Fruit fly (Drosophila melanogaster) whole organism, prepupa: Measurements from ENCODE around the gene knk.

ENCODE experiments used
- Blimp-1 ChIP-seq: fragments of 200-800 bp; sonication (Bioruptor generic); optimal IDR thresholded peaks from 3 replicates; lab custom pipeline; 2017; ENCODE audit warnings: missing biosample characterization, missing genetic modification characterization, mild to moderate bottlenecking, moderate library complexity, missing genetic modification reagents
- CG10631 ChIP-seq: fragments of 200-800 bp; sonication (Bioruptor generic); optimal IDR thresholded peaks from 2 replicates; lab custom pipeline; 2016; ENCODE audit warnings: missing biosample characterization, missing genetic modification characterization
- CG10669 ChIP-seq: fragments of 200-800 bp; sonication (Bioruptor generic); optimal IDR thresholded peaks from 3 replicates; lab custom pipeline; 2018; ENCODE audit warnings: missing biosample characterization, mild to moderate bottlenecking, missing genetic modification characterization, moderate library complexity
- CG11294 ChIP-seq: fragments of 200-800 bp; sonication (Bioruptor generic); IDR thresholded peaks from 2 replicates; pipeline ENCODE4 v1.3.6; 2022; ENCODE audit warnings: missing biosample characterization, missing genetic modification characterization
- CG11762 ChIP-seq: fragments of 200-800 bp; sonication (Bioruptor generic); optimal IDR thresholded peaks from 3 replicates; lab custom pipeline; 2016; ENCODE audit warnings: missing biosample characterization, missing genetic modification characterization; ENCODE audit not compliant: insufficient read depth
- CG1621 ChIP-seq: fragments of 200-800 bp; sonication (Bioruptor generic); optimal IDR thresholded peaks from 3 replicates; lab custom pipeline; 2018; ENCODE audit warnings: missing biosample characterization, mild to moderate bottlenecking, missing genetic modification characterization
- CG16779 ChIP-seq: fragments of 200-800 bp; sonication (Bioruptor generic); optimal IDR thresholded peaks from 3 replicates; lab custom pipeline; 2017; ENCODE audit warnings: missing biosample characterization, mild to moderate bottlenecking, missing genetic modification characterization
- CG3032 ChIP-seq: fragments of 200-800 bp; optimal IDR thresholded peaks from 2 replicates; lab custom pipeline; 2019; ENCODE audit warnings: missing biosample characterization, mild to moderate bottlenecking, missing genetic modification characterization, moderate library complexity
- CG34406 ChIP-seq: fragments of 200-800 bp; sonication (Bioruptor generic); optimal IDR thresholded peaks from 3 replicates; lab custom pipeline; 2016; ENCODE audit warnings: missing biosample characterization, missing genetic modification characterization
- CG3919 ChIP-seq: fragments of 200-800 bp; sonication (Bioruptor generic); optimal IDR thresholded peaks from 3 replicates; lab custom pipeline; 2016; ENCODE audit warnings: missing biosample characterization, missing genetic modification characterization
- CG4318 ChIP-seq: fragments of 200-800 bp; sonication (Bioruptor generic); optimal IDR thresholded peaks from 3 replicates; lab custom pipeline; 2017; ENCODE audit warnings: missing biosample characterization, mild to moderate bottlenecking, missing genetic modification characterization
- CG6163 ChIP-seq: fragments of 200-800 bp; sonication (Bioruptor generic); IDR thresholded peaks from 3 replicates; pipeline ENCODE4 v1.3.6; 2022; ENCODE audit warnings: missing biosample characterization, missing genetic modification characterization
- CG6276 ChIP-seq: fragments of 200-800 bp; sonication (Bioruptor generic); optimal IDR thresholded peaks from 2 replicates; lab custom pipeline; 2017; ENCODE audit warnings: missing biosample characterization, mild to moderate bottlenecking, missing genetic modification characterization
- CG6792 ChIP-seq: fragments of 200-800 bp; sonication (Bioruptor generic); optimal IDR thresholded peaks from 3 replicates; lab custom pipeline; 2016; ENCODE audit warnings: missing biosample characterization, missing genetic modification characterization
- CG7368 ChIP-seq: fragments of 200-800 bp; sonication (Bioruptor generic); optimal IDR thresholded peaks from 3 replicates; lab custom pipeline; 2016; ENCODE audit warnings: missing biosample characterization, missing genetic modification characterization
- CG8119 ChIP-seq: fragments of 200-800 bp; sonication (Bioruptor generic); IDR thresholded peaks from 3 replicates; pipeline ENCODE4 v1.3.6; 2022; ENCODE audit warnings: missing biosample characterization, missing genetic modification characterization
- CG8319 ChIP-seq: fragments of 200-800 bp; sonication (Bioruptor generic); optimal IDR thresholded peaks from 3 replicates; lab custom pipeline; 2016; ENCODE audit warnings: missing biosample characterization, missing genetic modification characterization
- CG8632 ChIP-seq: fragments of 200-800 bp; sonication (Bioruptor generic); optimal IDR thresholded peaks from 3 replicates; lab custom pipeline; 2016; ENCODE audit warnings: missing biosample characterization, missing genetic modification characterization
- CG9139 ChIP-seq: fragments of 200-800 bp; sonication (Bioruptor generic); optimal IDR thresholded peaks from 3 replicates; lab custom pipeline; 2017; ENCODE audit warnings: missing biosample characterization, mild to moderate bottlenecking, missing genetic modification characterization
- Eip75B ChIP-seq: fragments of 200-800 bp; sonication (Bioruptor generic); optimal IDR thresholded peaks from 3 replicates; lab custom pipeline; 2016; ENCODE audit warnings: missing biosample characterization, missing genetic modification characterization
- Eip78C ChIP-seq: fragments of 200-800 bp; sonication (Bioruptor generic); peaks from one replicate; lab custom pipeline; 2016; ENCODE audit warnings: missing biosample characterization, missing genetic modification characterization
- Eip93F ChIP-seq: fragments of 200-800 bp; sonication (Bioruptor generic); optimal IDR thresholded peaks from 2 replicates; lab custom pipeline; 2016; ENCODE audit warnings: missing biosample characterization, mild to moderate bottlenecking, missing genetic modification characterization
- Ets96B ChIP-seq: fragments of 200-800 bp; optimal IDR thresholded peaks from 2 replicates; lab custom pipeline; 2019; ENCODE audit warnings: missing biosample characterization, mild to moderate bottlenecking, missing genetic modification characterization, moderate library complexity
- Gug ChIP-seq: fragments of 200-800 bp; sonication (Bioruptor generic); IDR thresholded peaks from 2 replicates; pipeline ENCODE4 v1.3.6; 2022; ENCODE audit warnings: missing biosample characterization, missing genetic modification characterization
- Hr39 ChIP-seq: fragments of 200-800 bp; sonication (Bioruptor generic); optimal IDR thresholded peaks from 2 replicates; lab custom pipeline; 2016; ENCODE audit warnings: missing biosample characterization, missing genetic modification characterization
- Hr4 ChIP-seq: fragments of 200-800 bp; sonication (Bioruptor generic); optimal IDR thresholded peaks from 3 replicates; lab custom pipeline; 2016; ENCODE audit warnings: missing biosample characterization, missing genetic modification characterization
- Lpt ChIP-seq: fragments of 200-800 bp; sonication (Bioruptor generic); optimal IDR thresholded peaks from 3 replicates; lab custom pipeline; 2016; ENCODE audit warnings: missing biosample characterization, missing genetic modification characterization
- Met ChIP-seq: fragments of 200-800 bp; sonication (Bioruptor generic); optimal IDR thresholded peaks from 3 replicates; lab custom pipeline; 2016; ENCODE audit warnings: missing biosample characterization, missing genetic modification characterization
- OdsH ChIP-seq: fragments of 200-800 bp; sonication (Bioruptor generic); optimal IDR thresholded peaks from 3 replicates; lab custom pipeline; 2016; ENCODE audit warnings: missing biosample characterization, missing genetic modification characterization
- Smox ChIP-seq: fragments of 200-800 bp; sonication (Bioruptor generic); optimal IDR thresholded peaks from 3 replicates; lab custom pipeline; 2016; ENCODE audit warnings: missing biosample characterization, missing genetic modification characterization
- Sox102F ChIP-seq: fragments of 200-800 bp; sonication (Bioruptor generic); optimal IDR thresholded peaks from 2 replicates; lab custom pipeline; 2016; ENCODE audit warnings: missing biosample characterization, mild to moderate bottlenecking, missing genetic modification characterization
- Sox14 ChIP-seq: fragments of 200-800 bp; sonication (Bioruptor generic); optimal IDR thresholded peaks from 3 replicates; lab custom pipeline; 2016; ENCODE audit warnings: missing biosample characterization, missing genetic modification characterization
- Sox15 ChIP-seq: fragments of 200-800 bp; sonication (Bioruptor generic); optimal IDR thresholded peaks from 3 replicates; lab custom pipeline; 2016; ENCODE audit warnings: missing biosample characterization, missing genetic modification characterization
- achi ChIP-seq: fragments of 200-800 bp; sonication (Bioruptor generic); optimal IDR thresholded peaks from 3 replicates; lab custom pipeline; 2016; ENCODE audit warnings: missing biosample characterization, missing genetic modification characterization
- acj6 ChIP-seq: fragments of 200-800 bp; sonication (Bioruptor generic); optimal IDR thresholded peaks from 3 replicates; lab custom pipeline; 2016; ENCODE audit warnings: missing biosample characterization, missing genetic modification characterization
- cyc ChIP-seq: fragments of 200-800 bp; sonication (Bioruptor generic); optimal IDR thresholded peaks from 3 replicates; lab custom pipeline; 2016; ENCODE audit warnings: missing biosample characterization, missing genetic modification characterization
- dac ChIP-seq: fragments of 200-800 bp; sonication (Bioruptor generic); optimal IDR thresholded peaks from 2 replicates; lab custom pipeline; 2017; ENCODE audit warnings: missing biosample characterization, mild to moderate bottlenecking, missing genetic modification characterization
- dsx ChIP-seq: fragments of 200-800 bp; optimal IDR thresholded peaks from 3 replicates; lab custom pipeline; 2019; ENCODE audit warnings: missing biosample characterization, mild to moderate bottlenecking, missing genetic modification characterization, moderate library complexity; ENCODE audit not compliant: poor library complexity, severe bottlenecking
- esn ChIP-seq: fragments of 200-800 bp; sonication (Bioruptor generic); optimal IDR thresholded peaks from 2 replicates; lab custom pipeline; 2016; ENCODE audit warnings: missing biosample characterization, mild to moderate bottlenecking, missing genetic modification characterization, moderate library complexity
- fd85E ChIP-seq: fragments of 200-800 bp; sonication (Bioruptor generic); optimal IDR thresholded peaks from 3 replicates; lab custom pipeline; 2016; ENCODE audit warnings: missing biosample characterization, missing genetic modification characterization
- fkh ChIP-seq: fragments of 200-800 bp; sonication (Bioruptor generic); optimal IDR thresholded peaks from 3 replicates; lab custom pipeline; 2017; ENCODE audit warnings: missing biosample characterization, mild to moderate bottlenecking, missing genetic modification characterization, moderate library complexity
- net ChIP-seq: fragments of 200-800 bp; sonication (Bioruptor generic); optimal IDR thresholded peaks from 3 replicates; lab custom pipeline; 2016; ENCODE audit warnings: missing biosample characterization, missing genetic modification characterization
- pdm3 ChIP-seq: fragments of 200-800 bp; sonication (Bioruptor generic); optimal IDR thresholded peaks from 3 replicates; lab custom pipeline; 2016; ENCODE audit warnings: missing biosample characterization, missing genetic modification characterization
- salr ChIP-seq, 2 experiments: fragments of 200-800 bp; sonication (Bioruptor generic); optimal IDR thresholded peaks; 3 replicates each; lab custom pipeline; 2016 to 2018; ENCODE audit warnings: missing biosample characterization in 2 of 2, missing genetic modification characterization in 2 of 2, mild to moderate bottlenecking in 1 of 2
- spab ChIP-seq: fragments of 200-800 bp; sonication (Bioruptor generic); optimal IDR thresholded peaks from 2 replicates; lab custom pipeline; 2017; ENCODE audit warnings: missing biosample characterization, mild to moderate bottlenecking, missing genetic modification characterization, missing genetic modification reagents
- svp ChIP-seq: fragments of 200-800 bp; sonication (Bioruptor generic); peaks from one replicate; lab custom pipeline; 2016; ENCODE audit warnings: missing biosample characterization, missing genetic modification characterization
- topi ChIP-seq: fragments of 200-800 bp; sonication (Bioruptor generic); optimal IDR thresholded peaks from 3 replicates; lab custom pipeline; 2016; ENCODE audit warnings: missing biosample characterization, missing genetic modification characterization
- vri ChIP-seq: fragments of 200-800 bp; sonication (Bioruptor generic); optimal IDR thresholded peaks from 3 replicates; lab custom pipeline; 2016; ENCODE audit warnings: missing biosample characterization, mild to moderate bottlenecking, missing genetic modification characterization

The knk gene

DNA sequence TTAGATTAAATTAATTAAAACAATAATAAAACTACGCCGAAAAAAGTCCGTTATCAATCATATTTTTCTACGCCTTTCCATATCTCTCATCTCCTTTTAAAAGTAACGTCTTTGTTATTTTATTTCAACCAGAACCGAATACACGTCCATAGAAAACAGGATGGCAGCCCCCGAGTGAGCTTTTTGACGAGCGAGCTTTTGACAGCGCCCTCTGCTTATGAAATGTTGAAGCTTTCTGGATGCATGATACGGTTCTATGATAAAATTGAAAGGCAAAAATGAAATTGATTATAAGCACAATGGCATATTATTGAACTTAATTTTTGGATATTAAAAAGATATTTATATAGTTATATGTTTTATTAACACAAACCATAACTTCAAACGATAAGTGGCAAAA, 48.8 kb downstream of the knk start:
- TF ChIP-seq Met (GFP tag; lab: Kevin White, UChicago) (peak; percentile 19), Eip78C (GFP tag; lab: Kevin White, UChicago) (peak; percentile 10), CG10631 (GFP tag; lab: Kevin White, UChicago) (no peak), CG8632 (GFP tag; lab: Kevin White, UChicago) (no peak), CG7368 (no peak), Sox15 (GFP tag; lab: Kevin White, UChicago) (no peak), Eip93F (GFP tag; lab: Kevin White, UChicago) (no peak), Ets96B (tag; lab: Kevin White, UChicago) (no peak), svp (GFP tag; lab: Kevin White, UChicago) (peak; percentile 58), spab (GFP tag; lab: Kevin White, UChicago) (no peak), CG3032 (tag; lab: Kevin White, UChicago) (no peak), net (GFP tag; lab: Kevin White, UChicago) (no peak), Hr39 (no peak), CG16779 (tag; lab: Kevin White, UChicago) (no peak), Eip75B (GFP tag; lab: Kevin White, UChicago) (no peak), dsx (GFP tag; lab: Kevin White, UChicago) (no peak), Smox (GFP tag; lab: Kevin White, UChicago) (no peak), Blimp-1 (GFP tag; lab: Kevin White, UChicago) (no peak), CG9139 (GFP tag; lab: Kevin White, UChicago) (no peak), dac (GFP tag; lab: Kevin White, UChicago) (no peak), CG6276 (GFP tag; lab: Kevin White, UChicago) (no peak), Hr4 (no peak), vri (GFP tag; lab: Kevin White, UChicago) (peak; percentile 27), Lpt (no peak), CG10669 (GFP tag; lab: Kevin White, UChicago) (no peak), Sox14 (GFP tag; lab: Kevin White, UChicago) (peak; percentile 22), CG8119 (GFP tag; lab: Robert Waterston, UW) (no peak), esn (GFP tag; lab: Kevin White, UChicago) (peak; percentile 14), CG3919 (GFP tag; lab: Kevin White, UChicago) (no peak), CG4318 (no peak), CG11762 (GFP tag; lab: Kevin White, UChicago) (no peak), CG8319 (no peak), Sox102F (GFP tag; lab: Kevin White, UChicago) (no peak), salr (GFP tag; optimal IDR thresholded peaks at IDR 0.05; lab: Kevin White, UChicago) (no peak), topi (peak; percentile 12), CG6792 (GFP tag; lab: Kevin White, UChicago) (no peak), OdsH (GFP tag; lab: Kevin White, UChicago) (no peak), cyc (GFP tag; lab: Kevin White, UChicago) (peak; percentile 1), CG34406 (no peak), CG6163 (GFP tag; lab: Robert Waterston, UW) (no peak), pdm3 (GFP tag; lab: Kevin White, UChicago) (no peak)
- TF ChIP-seq, all 60 proteins: peak for 8

DNA sequence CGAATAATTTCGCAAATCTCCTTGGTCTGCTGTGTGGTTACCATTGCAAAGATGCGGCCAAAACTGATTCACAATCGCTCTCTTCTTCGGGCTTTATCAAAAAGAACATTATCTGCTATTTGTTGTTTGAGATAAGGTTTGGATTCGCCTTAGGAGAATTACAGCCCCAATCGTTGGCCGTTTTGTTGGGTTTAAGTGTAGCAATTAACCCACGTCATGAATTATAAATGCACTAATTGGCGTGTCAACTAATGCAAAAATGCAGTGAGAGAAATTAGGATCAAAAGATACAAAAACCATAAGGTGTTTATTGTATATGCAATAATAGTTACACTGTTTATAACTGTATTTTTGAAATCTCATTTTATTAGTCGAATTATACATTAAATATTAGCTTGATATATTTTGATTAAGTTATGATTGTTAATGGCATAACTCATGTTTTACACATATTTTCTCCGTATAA, 50.1 kb downstream of the knk start, which contains the start of gene Alp13:
TSS of gene Alp13 (minus strand) at position 51 of the 466 bp plus-strand sequence.
- TF ChIP-seq CG11294 (GFP tag; lab: Robert Waterston, UW) (no peak), fkh (GFP tag; lab: Kevin White, UChicago) (no peak), achi (no peak), Ets96B (tag; lab: Kevin White, UChicago) (no peak), CG1621 (no peak), pdm3 (GFP tag; lab: Kevin White, UChicago) (no peak), salr (GFP tag; optimal IDR thresholded peaks at IDR 0.05; lab: Kevin White, UChicago) (no peak), Sox102F (GFP tag; lab: Kevin White, UChicago) (no peak), CG6163 (GFP tag; lab: Robert Waterston, UW) (no peak), acj6 (no peak), OdsH (GFP tag; lab: Kevin White, UChicago) (no peak), net (GFP tag; lab: Kevin White, UChicago) (no peak), CG8119 (GFP tag; lab: Robert Waterston, UW) (no peak), Eip75B (GFP tag; lab: Kevin White, UChicago) (no peak), CG6276 (GFP tag; lab: Kevin White, UChicago) (no peak), Gug (GFP tag; lab: Robert Waterston, UW) (no peak), fd85E (GFP tag; lab: Kevin White, UChicago) (no peak)
